Worm (Caenorhabditis elegans) whole organism, dauer: ENCODE results near the gene cnc-5.

ENCODE experiments used
- unc-62 ChIP-seq: sonication (generic microtip); optimal IDR thresholded peaks from 2 replicates; lab custom pipeline; 2017; ENCODE audit warnings: missing biosample characterization, missing genetic modification reagents, missing genetic modification characterization

cnc-5 gene

ce11 chrV:1471977-1472376, 26.8 kb downstream of the cnc-5 start:
- no peak for TF ChIP-seq unc-62 (GFP tag; lab: Kevin White, UChicago)

- TF ChIP-seq unc-62 (GFP tag; lab: Kevin White, UChicago): no peak
These were observed 27.4 kb downstream of the cnc-5 start for ce11 chrV:1472569-1472968.

- no peak for TF ChIP-seq unc-62 (GFP tag; lab: Kevin White, UChicago)
These were observed 29.4 kb downstream of the cnc-5 start, which contains the start of the genes F53E2.2 and unc-60 for ce11 chrV:1474486-1475125. Gene F53E2.2 (plus strand): TSS chrV:1475086. Gene unc-60 (plus strand): TSS chrV:1475086.

ce11 chrV:1476284-1476792, 31.2 kb downstream of the cnc-5 start:
- no peak for TF ChIP-seq unc-62 (GFP tag; lab: Kevin White, UChicago)

ce11 chrV:1476841-1477240, 31.7 kb downstream of the cnc-5 start:
- TF ChIP-seq unc-62 (GFP tag; lab: Kevin White, UChicago): no peak

- no peak for TF ChIP-seq unc-62 (GFP tag; lab: Kevin White, UChicago)
These were observed 35.7 kb downstream of the cnc-5 start for ce11 chrV:1480841-1481240.

- no peak for TF ChIP-seq unc-62 (GFP tag; lab: Kevin White, UChicago)
These were observed 36.6 kb downstream of the cnc-5 start, which contains the start of gene C38C3.4 for ce11 chrV:1481742-1482141. Gene C38C3.4 (plus strand): TSS chrV:1482042.

ce11 chrV:1486031-1486430, 40.9 kb downstream of the cnc-5 start:
- no peak for TF ChIP-seq unc-62 (GFP tag; lab: Kevin White, UChicago)

- TF ChIP-seq unc-62 (GFP tag; lab: Kevin White, UChicago): no peak
These were observed 42.1 kb downstream of the cnc-5 start for ce11 chrV:1487262-1487661.

- no peak for TF ChIP-seq unc-62 (GFP tag; lab: Kevin White, UChicago)
These were observed 43.5 kb downstream of the cnc-5 start for ce11 chrV:1488642-1489041.

- no peak for TF ChIP-seq unc-62 (GFP tag; lab: Kevin White, UChicago)
These were observed 46.3 kb downstream of the cnc-5 start, which contains the start of gene C38C3.6 for ce11 chrV:1491510-1491909. Gene C38C3.6 (minus strand): TSS chrV:1491610.

- TF ChIP-seq unc-62 (GFP tag; lab: Kevin White, UChicago): no peak
These were observed 49.3 kb downstream of the cnc-5 start, which contains the start of gene spig-7 for ce11 chrV:1494469-1494868. Gene spig-7 (plus strand): TSS chrV:1494769.

- TF ChIP-seq unc-62 (GFP tag; lab: Kevin White, UChicago): no peak
These were observed 50.2 kb downstream of the cnc-5 start, which contains the start of gene C38C3.3 for ce11 chrV:1495334-1495733. Gene C38C3.3 (plus strand): TSS chrV:1495634.
